Worm (Caenorhabditis elegans): ENCODE data around the gene F32D8.2.
A peak's percentile ranks its signal among the peaks of the same experiment; 100 is the strongest.

The F32D8.2 gene

DNA sequence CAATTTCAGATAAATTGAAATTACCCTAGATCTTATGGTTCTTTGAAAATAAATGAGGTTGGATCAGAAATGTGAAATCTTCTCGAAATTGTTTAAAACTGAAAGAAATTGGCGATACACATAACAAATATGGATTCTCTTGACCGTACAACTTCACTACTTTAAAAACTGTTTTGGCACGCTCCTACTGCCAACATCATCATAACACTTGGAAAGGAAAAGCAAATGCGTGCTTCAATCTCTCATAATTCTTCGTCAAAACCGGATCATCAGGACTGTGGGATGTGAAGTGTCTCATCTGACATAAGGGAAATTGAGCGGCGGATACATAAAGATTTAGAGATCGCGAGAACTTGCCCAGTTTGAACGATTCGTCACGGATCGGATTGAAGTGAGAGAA is 14.5 kb downstream of the F32D8.2 start, which contains the start of gene F32D8.7:
Gene F32D8.7 (plus strand): TSS at position 329 of the 400 bp plus-strand sequence.
- TF ChIP-seq nhr-47 (tag; optimal IDR thresholded peaks at IDR 0.05) (no peak), efl-1 (optimal IDR thresholded peaks at IDR 0.05) (no peak), efl-1 (GFP tag; optimal IDR thresholded peaks at IDR 0.05 in 1 of 2) (peak in 1 of 2 experiments; percentile 80), blmp-1 (tag; optimal IDR thresholded peaks at IDR 0.05) (peak; percentile 79)

DNA sequence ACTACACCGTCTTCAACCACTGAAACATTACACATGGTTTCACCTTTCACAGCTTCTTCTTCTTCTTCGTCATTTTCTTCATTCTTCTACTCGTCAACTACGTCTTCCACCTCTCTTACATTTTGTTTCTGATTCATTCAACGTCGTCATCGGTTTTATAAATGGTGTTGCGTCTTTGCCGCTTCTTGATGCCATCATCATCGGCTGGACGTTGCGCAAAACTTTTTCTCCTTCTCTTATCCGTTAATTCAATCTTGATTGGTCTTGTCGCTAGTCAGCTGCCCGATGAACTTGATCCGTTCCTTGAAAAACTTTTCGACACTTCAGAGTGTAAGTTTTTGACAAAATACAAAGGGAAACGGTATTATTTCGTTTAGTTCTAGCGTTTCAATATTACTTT is 15.1 kb downstream of the F32D8.2 start:
- peak; percentile 41 for TF ChIP-seq lin-14 (GFP tag; optimal IDR thresholded peaks at IDR 0.05)
- peak; percentile 72 for TF ChIP-seq blmp-1 (tag; optimal IDR thresholded peaks at IDR 0.05)
- no peak for TF ChIP-seq unc-86 (tag; optimal IDR thresholded peaks at IDR 0.05)
- TF ChIP-seq pqm-1 (tag; optimal IDR thresholded peaks at IDR 0.05), result no peak
- peak; percentile 69 for TF ChIP-seq nhr-85 (tag)
- no peak for TF ChIP-seq zip-4 (GFP tag; optimal IDR thresholded peaks at IDR 0.05)
- TF ChIP-seq isw-1 (GFP tag; IDR thresholded peaks at IDR 0.05), result no peak
- TF ChIP-seq efl-1 (optimal IDR thresholded peaks at IDR 0.05), result no peak
- peak in 1 of 2 experiments; percentile 80 for TF ChIP-seq efl-1 (GFP tag; optimal IDR thresholded peaks at IDR 0.05 in 1 of 2)

DNA sequence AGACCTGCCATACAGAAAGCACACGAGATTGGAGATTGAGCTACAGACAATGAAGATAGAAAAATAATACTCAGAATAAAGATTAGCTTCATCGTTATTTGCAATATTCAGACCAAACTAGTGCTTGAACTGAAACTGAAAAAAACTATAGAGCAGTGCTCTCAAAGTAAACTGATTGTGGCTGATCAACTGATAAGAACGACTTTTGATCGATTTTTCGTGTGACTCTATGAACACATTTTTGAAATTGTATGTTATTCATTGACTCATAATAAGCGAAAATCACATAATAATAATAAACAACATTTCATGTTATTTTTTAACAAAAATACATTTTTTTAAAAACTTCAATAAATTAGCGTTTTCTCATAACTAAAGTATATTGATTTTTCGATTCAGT is 17.5 kb downstream of the F32D8.2 start, which contains the start of gene spp-16:
Gene spp-16 (minus strand): TSS at position 179 of the 400 bp plus-strand sequence.
- TF ChIP-seq nhr-77 (tag; optimal IDR thresholded peaks at IDR 0.05), result no peak
- TF ChIP-seq efl-1 (optimal IDR thresholded peaks at IDR 0.05), result no peak
- TF ChIP-seq efl-1 (GFP tag; optimal IDR thresholded peaks at IDR 0.05 in 1 of 2), result peak in 1 of 2 experiments; percentile 48

DNA sequence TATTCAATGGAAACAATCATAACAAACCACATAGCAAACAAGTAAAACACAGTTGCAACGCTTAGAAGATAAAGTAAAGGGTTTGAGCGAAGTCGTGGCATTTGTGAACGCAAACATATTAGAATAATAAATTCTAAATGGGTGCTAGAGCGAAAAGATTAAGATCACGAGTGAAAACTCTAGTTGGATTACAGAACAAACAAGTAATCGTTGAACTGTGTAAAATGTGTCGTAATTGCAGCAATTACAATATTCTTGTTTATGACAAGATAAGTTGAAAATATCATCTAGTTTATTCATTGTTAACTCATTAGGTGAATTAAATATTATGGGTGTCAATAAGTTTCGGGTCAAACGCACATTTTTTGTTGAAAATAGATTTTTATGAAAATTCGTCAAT is 19.1 kb downstream of the F32D8.2 start, which contains the start of gene F32D8.8:
Gene F32D8.8 (minus strand): TSS at position 101 of the 400 bp plus-strand sequence.
- TF ChIP-seq jun-1 (tag; optimal IDR thresholded peaks at IDR 0.05), result no peak
- no peak for TF ChIP-seq lir-3 (tag; optimal IDR thresholded peaks at IDR 0.05; ENCODE audit: poor library complexity)
- no peak for TF ChIP-seq nhr-12 (tag; optimal IDR thresholded peaks at IDR 0.05)
- TF ChIP-seq fos-1 (tag; optimal IDR thresholded peaks at IDR 0.05), result no peak
- no peak for TF ChIP-seq nhr-11 (tag; optimal IDR thresholded peaks at IDR 0.05)
- no peak for TF ChIP-seq nhr-71 (tag; optimal IDR thresholded peaks at IDR 0.05)
- no peak for TF ChIP-seq unc-130 (tag; optimal IDR thresholded peaks at IDR 0.05)
- TF ChIP-seq egl-13 (tag; optimal IDR thresholded peaks at IDR 0.05), result no peak
- no peak for TF ChIP-seq skn-1 (tag; optimal IDR thresholded peaks at IDR 0.05)

ce11 chrV:10903748-10904147 is 20.2 kb downstream of the F32D8.2 start, which contains the start of gene F32D8.15:
Gene F32D8.15, plus strand, starts transcription at chrV:10904048.
- TF ChIP-seq lin-14 (GFP tag; optimal IDR thresholded peaks at IDR 0.05), result peak; percentile 40
- no peak for TF ChIP-seq C04F5.9 (tag; optimal IDR thresholded peaks at IDR 0.05)
- no peak for TF ChIP-seq egl-13 (tag; optimal IDR thresholded peaks at IDR 0.05)
- TF ChIP-seq dsc-1 (tag; optimal IDR thresholded peaks at IDR 0.05), result peak; percentile 4

DNA sequence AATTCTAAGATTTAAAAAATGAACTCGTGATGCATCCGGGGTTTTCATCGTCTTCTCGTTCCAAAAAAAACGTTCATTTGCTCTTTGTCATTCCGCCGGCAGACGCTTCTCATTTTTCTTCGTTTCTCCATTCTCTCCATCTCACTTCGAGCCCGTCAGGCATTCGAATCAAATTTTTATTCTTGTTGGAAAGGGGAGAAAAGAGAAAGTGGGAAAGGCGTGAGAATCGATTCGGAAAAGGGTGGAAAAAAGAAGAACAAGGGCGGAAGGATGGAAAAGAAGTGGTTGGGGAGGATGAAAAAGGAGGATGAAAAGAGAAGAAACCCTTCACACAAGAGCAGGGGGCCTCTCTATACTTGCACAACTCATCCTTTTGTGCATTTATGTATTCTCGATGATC is 21.2 kb downstream of the F32D8.2 start:
- TF ChIP-seq sptf-1 (tag; optimal IDR thresholded peaks at IDR 0.05) (no peak), dsc-1 (tag; optimal IDR thresholded peaks at IDR 0.05) (peak; percentile 23), ces-1 (GFP tag; optimal IDR thresholded peaks at IDR 0.05) (peak; percentile 14), blmp-1 (tag; optimal IDR thresholded peaks at IDR 0.05) (peak; percentile 61), ceh-82 (tag; optimal IDR thresholded peaks at IDR 0.05) (peak in 1 of 3 experiments; percentile 32), lin-14 (GFP tag; optimal IDR thresholded peaks at IDR 0.05) (peak; percentile 82), lsy-2 (tag; optimal IDR thresholded peaks at IDR 0.05) (peak in 1 of 2 experiments; percentile 7), nhr-77 (tag; optimal IDR thresholded peaks at IDR 0.05) (no peak), unc-62 (GFP tag; optimal IDR thresholded peaks at IDR 0.05) (no peak), nhr-84 (tag; optimal IDR thresholded peaks at IDR 0.05) (no peak), fkh-10 (GFP tag; optimal IDR thresholded peaks at IDR 0.05) (peak; percentile 69)

DNA sequence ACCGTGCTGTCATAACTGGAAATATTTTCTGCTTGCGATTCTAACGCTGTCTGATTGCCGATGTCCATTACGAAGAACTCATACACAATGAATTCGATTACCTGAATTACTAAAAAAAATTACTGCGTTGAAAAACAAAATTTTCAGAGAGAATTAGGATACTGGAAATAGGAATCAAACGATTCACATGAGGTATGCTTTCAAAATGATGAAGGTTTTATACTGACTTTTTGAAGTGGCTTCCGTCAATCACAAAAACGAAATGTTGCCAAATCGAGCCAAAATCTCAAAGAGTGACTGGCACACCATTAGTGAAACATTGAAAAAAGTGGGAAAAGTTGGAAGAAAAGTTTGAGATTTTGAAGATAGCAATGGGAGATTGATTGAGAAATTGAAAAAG is 25.5 kb downstream of the F32D8.2 start, which contains the start of gene zzz-1:
Gene zzz-1 (minus strand): TSS at position 101 of the 400 bp plus-strand sequence.
- TF ChIP-seq mef-2 (tag; optimal IDR thresholded peaks at IDR 0.05) (no peak), nhr-20 (tag; optimal IDR thresholded peaks at IDR 0.05) (no peak), swsn-7 (tag; optimal IDR thresholded peaks at IDR 0.05) (no peak), xbp-1 (tag; optimal IDR thresholded peaks at IDR 0.05) (no peak), elt-2 (tag; optimal IDR thresholded peaks at IDR 0.05) (no peak), unc-62 (GFP tag; optimal IDR thresholded peaks at IDR 0.05) (no peak), F16B12.6 (tag; optimal IDR thresholded peaks at IDR 0.05) (no peak)
